Worm (Caenorhabditis elegans): Measurements from ENCODE around the gene C14C10.10.

The C14C10.10 gene

DNA sequence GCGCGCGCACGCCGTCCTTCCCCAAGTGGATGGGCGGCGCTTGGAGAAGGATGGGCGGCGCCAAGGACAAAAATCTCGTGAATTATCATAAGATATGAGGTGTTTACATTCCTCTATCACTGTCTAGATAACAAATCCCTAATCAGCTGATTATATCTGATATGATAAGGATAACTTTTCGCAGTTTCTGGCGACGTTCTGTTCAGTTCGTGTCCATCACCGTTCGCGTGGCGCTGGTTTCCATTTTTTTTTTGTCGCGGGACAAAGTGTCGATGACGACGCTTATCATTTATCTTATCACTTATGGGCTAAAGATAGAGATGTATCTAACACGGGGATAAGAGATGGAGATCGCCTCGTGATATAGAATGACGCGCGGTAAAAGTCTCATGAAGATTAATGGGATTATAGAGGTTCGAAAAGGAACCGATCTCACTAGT lies 45.6 kb downstream of the C14C10.10 start:
- TF ChIP-seq ceh-22 (tag; optimal IDR thresholded peaks at IDR 0.05) (no peak), ttx-3 (tag; optimal IDR thresholded peaks at IDR 0.05) (no peak), sox-2 (GFP tag; IDR thresholded peaks at IDR 0.05) (no peak), unc-3 (GFP tag; conservative IDR thresholded peaks at IDR 0.05) (no peak), unc-3 (tag; optimal IDR thresholded peaks at IDR 0.05) (no peak), zip-5 (tag; optimal IDR thresholded peaks at IDR 0.05) (no peak), pag-3 (tag; optimal IDR thresholded peaks at IDR 0.05; ENCODE audit: borderline replicate concordance) (no peak)

ce11 chrV:12552671-12553212 lies 46.2 kb downstream of the C14C10.10 start, which contains the start of gene F45D3.4:
TSS of gene F45D3.4 (minus strand) at chrV:12553191.
- TF ChIP-seq T23F11.4 (GFP tag; optimal IDR thresholded peaks at IDR 0.05) (no peak), madf-2 (tag; optimal IDR thresholded peaks at IDR 0.05) (no peak), elt-2 (tag; optimal IDR thresholded peaks at IDR 0.05) (no peak), pax-1 (tag; optimal IDR thresholded peaks at IDR 0.05) (no peak), K02D7.2 (tag; optimal IDR thresholded peaks at IDR 0.05) (no peak), pros-1 (tag; optimal IDR thresholded peaks at IDR 0.05) (no peak), ceh-18 (tag; optimal IDR thresholded peaks at IDR 0.05) (no peak), unc-55 (GFP tag; optimal IDR thresholded peaks at IDR 0.05) (no peak), pha-2 (tag; optimal IDR thresholded peaks at IDR 0.05) (no peak), che-1 (tag; optimal IDR thresholded peaks at IDR 0.05) (no peak), pag-3 (tag; optimal IDR thresholded peaks at IDR 0.05; ENCODE audit: borderline replicate concordance) (no peak), sdc-2 (tag; optimal IDR thresholded peaks at IDR 0.05) (no peak), npax-4 (tag; optimal IDR thresholded peaks at IDR 0.05) (no peak)

- TF ChIP-seq ceh-22 (tag; optimal IDR thresholded peaks at IDR 0.05) (no peak), ahr-1 (tag; optimal IDR thresholded peaks at IDR 0.05) (no peak), hlh-30 (tag; optimal IDR thresholded peaks at IDR 0.05; ENCODE audit: insufficient read depth) (no peak), K09A11.1 (tag; optimal IDR thresholded peaks at IDR 0.05; ENCODE audit: insufficient read depth) (no peak), ama-1 (optimal IDR thresholded peaks at IDR 0.05) (no peak), nfya-1 (tag; optimal IDR thresholded peaks at IDR 0.05) (no peak), sox-2 (GFP tag; IDR thresholded peaks at IDR 0.05) (no peak)
These were observed 47.1 kb downstream of the C14C10.10 start for ce11 chrV:12551638-12552478.

DNA sequence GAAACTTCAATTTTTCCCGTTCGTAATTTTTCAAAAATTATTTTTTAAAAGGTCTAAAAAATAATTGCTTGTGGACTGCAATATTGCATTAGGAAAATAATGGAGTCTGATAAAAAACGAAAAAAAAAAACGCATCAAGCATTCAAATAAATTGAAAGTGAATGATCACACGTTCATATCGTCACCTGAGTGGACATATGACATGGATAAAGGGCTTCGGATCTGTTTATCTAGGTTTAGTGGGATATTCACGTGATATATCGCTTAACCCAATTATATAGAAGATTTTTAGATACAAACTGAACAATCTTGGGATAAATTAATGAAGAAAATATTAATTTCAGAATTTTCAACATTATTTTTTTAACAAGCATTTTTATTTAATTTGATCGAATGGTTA lies 48.2 kb downstream of the C14C10.10 start:
- TF ChIP-seq dve-1 (tag; optimal IDR thresholded peaks at IDR 0.05) (peak; percentile 10), ceh-48 (tag; optimal IDR thresholded peaks at IDR 0.05) (no peak)

ce11 chrV:12550036-12550626 lies 48.8 kb downstream of the C14C10.10 start, which contains the start of gene F45D3.3:
TSS of gene F45D3.3 (minus strand) at chrV:12550385.
- TF ChIP-seq fkh-6 (tag; optimal IDR thresholded peaks at IDR 0.05) (no peak), lim-6 (tag; optimal IDR thresholded peaks at IDR 0.05) (no peak), odd-2 (tag; optimal IDR thresholded peaks at IDR 0.05) (no peak), elt-4 (tag; optimal IDR thresholded peaks at IDR 0.05) (no peak)

- TF ChIP-seq fkh-6 (tag; optimal IDR thresholded peaks at IDR 0.05) (no peak), nhr-11 (tag; optimal IDR thresholded peaks at IDR 0.05) (no peak), ceh-22 (tag; optimal IDR thresholded peaks at IDR 0.05) (no peak), pros-1 (tag; optimal IDR thresholded peaks at IDR 0.05) (no peak), rnt-1 (tag; optimal IDR thresholded peaks at IDR 0.05) (no peak), pax-1 (tag; optimal IDR thresholded peaks at IDR 0.05) (no peak), ref-2 (tag; optimal IDR thresholded peaks at IDR 0.05) (no peak), hlh-13 (GFP tag; optimal IDR thresholded peaks at IDR 0.05) (no peak), unc-86 (tag; optimal IDR thresholded peaks at IDR 0.05) (no peak), elt-2 (tag; optimal IDR thresholded peaks at IDR 0.05) (no peak), dve-1 (tag; optimal IDR thresholded peaks at IDR 0.05) (no peak), che-1 (tag; optimal IDR thresholded peaks at IDR 0.05) (no peak), sox-2 (GFP tag; IDR thresholded peaks at IDR 0.05) (no peak), ceh-18 (tag; optimal IDR thresholded peaks at IDR 0.05) (no peak), F13H6.1 (tag; optimal IDR thresholded peaks at IDR 0.05) (no peak), ztf-16 (tag; optimal IDR thresholded peaks at IDR 0.05) (no peak), lim-6 (tag; optimal IDR thresholded peaks at IDR 0.05) (no peak), unc-55 (GFP tag; optimal IDR thresholded peaks at IDR 0.05) (no peak), nhr-232 (tag; optimal IDR thresholded peaks at IDR 0.05) (no peak)
These were observed 49.3 kb downstream of the C14C10.10 start for ce11 chrV:12549604-12550003.

Measured in whole organism, late embryonic.